Worm (Caenorhabditis elegans): ENCODE data around the gene T03F6.9.

T03F6.9 gene

ce11 chrIII:13381684-13382083 is 10.8 kb upstream of the T03F6.9 start:
- TF ChIP-seq lin-32 (GFP tag; optimal IDR thresholded peaks at IDR 0.05) (no peak), mls-2 (tag; optimal IDR thresholded peaks at IDR 0.05) (no peak), nhr-2 (tag; optimal IDR thresholded peaks at IDR 0.05) (no peak), mep-1 (tag; optimal IDR thresholded peaks at IDR 0.05) (no peak), elt-1 (tag; optimal IDR thresholded peaks at IDR 0.05; ENCODE audit: borderline replicate concordance, insufficient read depth) (no peak), blmp-1 (tag; optimal IDR thresholded peaks at IDR 0.05) (peak; percentile 78), ham-2 (GFP tag; optimal IDR thresholded peaks at IDR 0.05) (no peak), zip-8 (tag; optimal IDR thresholded peaks at IDR 0.05) (no peak), pha-4 (tag; optimal IDR thresholded peaks at IDR 0.05) (no peak), ces-1 (GFP tag; optimal IDR thresholded peaks at IDR 0.05) (peak; percentile 25), nhr-12 (tag; optimal IDR thresholded peaks at IDR 0.05) (no peak)

- TF ChIP-seq unc-120 (tag; optimal IDR thresholded peaks at IDR 0.05; ENCODE audit: poor library complexity, severe bottlenecking) (no peak), ceh-39 (tag; optimal IDR thresholded peaks at IDR 0.05) (no peak), mep-1 (tag; optimal IDR thresholded peaks at IDR 0.05) (no peak), unc-62 (GFP tag; optimal IDR thresholded peaks at IDR 0.05) (no peak), elt-3 (tag; optimal IDR thresholded peaks at IDR 0.05) (no peak), snpc-4 (tag; optimal IDR thresholded peaks at IDR 0.05) (no peak), sptf-1 (tag; optimal IDR thresholded peaks at IDR 0.05) (no peak), bed-3 (GFP tag; optimal IDR thresholded peaks at IDR 0.05) (no peak), lsy-2 (tag; optimal IDR thresholded peaks at IDR 0.05) (no peak), ces-1 (GFP tag; optimal IDR thresholded peaks at IDR 0.05) (no peak)
Measured at ce11 chrIII:13380881-13381280, 10.0 kb upstream of the T03F6.9 start.

ce11 chrIII:13380196-13380595 is 9.3 kb upstream of the T03F6.9 start, which contains the start of gene T03F6.6:
T03F6.6 (minus strand) TSS chrIII:13380296.
- TF ChIP-seq bed-3 (GFP tag; optimal IDR thresholded peaks at IDR 0.05) (no peak), sem-2 (GFP tag; optimal IDR thresholded peaks at IDR 0.05) (no peak)

ce11 chrIII:13378242-13378641 is 7.4 kb upstream of the T03F6.9 start, which contains the start of gene T03F6.10:
T03F6.10 (minus strand) TSS chrIII:13378342.
- TF ChIP-seq mep-1 (tag; optimal IDR thresholded peaks at IDR 0.05) (no peak), mab-5 (tag; optimal IDR thresholded peaks at IDR 0.05) (no peak), ceh-83 (GFP tag; optimal IDR thresholded peaks at IDR 0.05) (no peak), ceh-39 (tag; optimal IDR thresholded peaks at IDR 0.05) (no peak), drap-1 (GFP tag; optimal IDR thresholded peaks at IDR 0.05) (no peak), nhr-76 (tag; optimal IDR thresholded peaks at IDR 0.05) (no peak), sptf-1 (tag; optimal IDR thresholded peaks at IDR 0.05) (no peak)

- TF ChIP-seq unc-120 (tag; optimal IDR thresholded peaks at IDR 0.05; ENCODE audit: poor library complexity, severe bottlenecking) (no peak), lin-13 (tag; optimal IDR thresholded peaks at IDR 0.05) (no peak), sem-2 (GFP tag; optimal IDR thresholded peaks at IDR 0.05) (no peak), ztf-11 (tag; optimal IDR thresholded peaks at IDR 0.05) (no peak), M03D4.4 (tag; optimal IDR thresholded peaks at IDR 0.05) (no peak), lin-32 (GFP tag; optimal IDR thresholded peaks at IDR 0.05) (no peak)
Measured at ce11 chrIII:13377249-13377648, 6.4 kb upstream of the T03F6.9 start.

ce11 chrIII:13376304-13376760 is 5.5 kb upstream of the T03F6.9 start, which contains the start of gene lis-1:
lis-1 (minus strand) TSS chrIII:13376710.
- no peak for TF ChIP-seq blmp-1 (tag; optimal IDR thresholded peaks at IDR 0.05)
- TF ChIP-seq ces-1 (GFP tag; optimal IDR thresholded peaks at IDR 0.05), result peak; percentile 87

ce11 chrIII:13359847-13360246 is 11.0 kb downstream of the T03F6.9 start:
- TF ChIP-seq unc-120 (tag; optimal IDR thresholded peaks at IDR 0.05; ENCODE audit: poor library complexity, severe bottlenecking) (peak; percentile 29), ham-2 (GFP tag; optimal IDR thresholded peaks at IDR 0.05) (no peak), mep-1 (tag; optimal IDR thresholded peaks at IDR 0.05) (peak; percentile 45), ces-1 (GFP tag; optimal IDR thresholded peaks at IDR 0.05) (peak; percentile 29)

Measured in whole organism, mixed stage, embryonic.